Worm (Caenorhabditis elegans) whole organism, L2 larva: ENCODE data around the gene str-249.

Experiments used
- aly-2 ChIP-seq: fragments of 150-350 bp; optimal IDR thresholded peaks from 2 replicates; lab custom pipeline; 2014; ENCODE audit warnings: missing biosample characterization, missing genetic modification characterization
- blmp-1 ChIP-seq: sonication (generic microtip); optimal IDR thresholded peaks from 2 replicates; lab custom pipeline; 2017; ENCODE audit warnings: missing genetic modification characterization, mild to moderate bottlenecking, missing compliant biosample characterization, antibody characterized with exemption, moderate library complexity; ENCODE audit not compliant: insufficient read depth
- lin-13 ChIP-seq: fragments of 150-350 bp; optimal IDR thresholded peaks from 2 replicates; lab custom pipeline; 2014; ENCODE audit warnings: missing biosample characterization, missing genetic modification reagents, missing genetic modification characterization
- nhr-11 ChIP-seq: fragments of 150-350 bp; optimal IDR thresholded peaks from 2 replicates; lab custom pipeline; 2014; ENCODE audit warnings: missing biosample characterization, missing genetic modification characterization
- unc-39 ChIP-seq: fragments of 150-350 bp; optimal IDR thresholded peaks from 2 replicates; lab custom pipeline; 2014; ENCODE audit warnings: missing biosample characterization, missing genetic modification characterization

DNA sequence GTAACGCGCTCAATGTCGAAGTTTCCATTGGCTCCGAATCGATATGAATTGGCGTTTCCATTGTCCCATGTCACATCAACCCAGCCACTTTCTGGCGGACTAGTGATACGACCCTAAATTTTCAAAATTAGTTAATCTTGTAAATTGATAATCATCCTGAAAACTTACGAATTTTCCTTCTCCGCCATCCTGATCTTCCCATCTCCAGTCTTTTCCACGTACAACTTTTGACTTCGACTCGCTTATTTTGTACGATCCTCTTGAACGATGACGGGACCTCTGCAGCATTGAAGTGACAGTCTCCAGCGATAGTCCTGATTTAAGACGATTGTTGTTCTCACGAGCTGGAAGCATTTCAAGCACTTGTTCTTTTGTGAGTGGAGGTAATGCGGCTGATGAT, 47.5 kb downstream of the str-249 start:
- no peak for TF ChIP-seq blmp-1 (tag; lab: Kevin White, UChicago)
- no peak for TF ChIP-seq aly-2 (tag; lab: Kevin White, UChicago)
- TF ChIP-seq nhr-11 (tag; lab: Kevin White, UChicago), result no peak
- TF ChIP-seq unc-39 (tag; lab: Kevin White, UChicago), result no peak
- TF ChIP-seq lin-13 (GFP tag; lab: Kevin White, UChicago), result no peak
